Fruit fly (Drosophila melanogaster): ENCODE results near the gene tho2.

tho2 gene

dm6 chr2L:2177969-2178809 lies 33.2 kb upstream of the tho2 start, which contains the start of gene aop (continued):
- TF ChIP-seq CG8632 (GFP tag; optimal IDR thresholded peaks at IDR 0.05), result peak; percentile 25
- peak; percentile 58 for TF ChIP-seq Met (GFP tag; optimal IDR thresholded peaks at IDR 0.05)
- TF ChIP-seq Eip75B (GFP tag; optimal IDR thresholded peaks at IDR 0.05), result peak; percentile 59
- TF ChIP-seq net (GFP tag; optimal IDR thresholded peaks at IDR 0.05), result peak; percentile 58
- TF ChIP-seq pdm3 (GFP tag; optimal IDR thresholded peaks at IDR 0.05), result peak; percentile 28
- peak; percentile 69 for TF ChIP-seq Blimp-1 (GFP tag; optimal IDR thresholded peaks at IDR 0.05)
- TF ChIP-seq CG8119 (GFP tag; IDR thresholded peaks at IDR 0.05), result no peak
- TF ChIP-seq CG15336 (GFP tag; IDR thresholded peaks at IDR 0.05), result peak; percentile 48
- TF ChIP-seq CG16779 (tag; optimal IDR thresholded peaks at IDR 0.05), result peak; percentile 60
- TF ChIP-seq CG9139 (GFP tag; optimal IDR thresholded peaks at IDR 0.05), result peak; percentile 49
- TF ChIP-seq CG11762 (GFP tag; optimal IDR thresholded peaks at IDR 0.05; ENCODE audit: insufficient read depth), result no peak
- peak; percentile 40 for TF ChIP-seq CG6808 (GFP tag; optimal IDR thresholded peaks at IDR 0.05)
- TF ChIP-seq fd59A (GFP tag; optimal IDR thresholded peaks at IDR 0.05), result no peak
- peak; percentile 68 for TF ChIP-seq Eip78C (GFP tag)
- TF ChIP-seq svp (GFP tag), result peak; percentile 85
- peak; percentile 29 for TF ChIP-seq Ets96B (tag; optimal IDR thresholded peaks at IDR 0.05)
- TF ChIP-seq CG10669 (GFP tag; optimal IDR thresholded peaks at IDR 0.05), result no peak
- peak; percentile 1 for TF ChIP-seq lz (GFP tag; optimal IDR thresholded peaks at IDR 0.05)
- no peak for TF ChIP-seq CG8319 (GFP tag; optimal IDR thresholded peaks at IDR 0.05)
- TF ChIP-seq Gug (GFP tag; IDR thresholded peaks at IDR 0.05), result no peak
- no peak for TF ChIP-seq CG34406 (GFP tag; optimal IDR thresholded peaks at IDR 0.05)
- peak; percentile 38 for TF ChIP-seq Smox (GFP tag; optimal IDR thresholded peaks at IDR 0.05)
- peak; percentile 65 for TF ChIP-seq CG6163 (GFP tag; IDR thresholded peaks at IDR 0.05)
- TF ChIP-seq Hr4 (GFP tag; optimal IDR thresholded peaks at IDR 0.05), result no peak
- TF ChIP-seq fkh (GFP tag; optimal IDR thresholded peaks at IDR 0.05), result peak; percentile 70
- peak; percentile 21 for TF ChIP-seq CG1621 (tag; optimal IDR thresholded peaks at IDR 0.05)
- no peak for TF ChIP-seq OdsH (GFP tag; optimal IDR thresholded peaks at IDR 0.05)

dm6 chr2L:2177312-2177968 lies 32.5 kb upstream of the tho2 start:
- TF ChIP-seq Hr38 (GFP tag; optimal IDR thresholded peaks at IDR 0.05) (no peak), Blimp-1 (GFP tag; optimal IDR thresholded peaks at IDR 0.05) (no peak), CG34406 (GFP tag; optimal IDR thresholded peaks at IDR 0.05) (peak; percentile 59), spab (GFP tag; optimal IDR thresholded peaks at IDR 0.05) (peak; percentile 25), CG8632 (GFP tag; optimal IDR thresholded peaks at IDR 0.05) (peak; percentile 76), dsx (GFP tag; optimal IDR thresholded peaks at IDR 0.05; ENCODE audit: poor library complexity, severe bottlenecking) (peak; percentile 35), CG6854 (GFP tag; optimal IDR thresholded peaks at IDR 0.05) (no peak), CG11762 (GFP tag; optimal IDR thresholded peaks at IDR 0.05; ENCODE audit: insufficient read depth) (peak; percentile 75), CG10669 (GFP tag; optimal IDR thresholded peaks at IDR 0.05) (peak; percentile 59), topi (GFP tag; optimal IDR thresholded peaks at IDR 0.05) (peak; percentile 81), CG7368 (GFP tag; optimal IDR thresholded peaks at IDR 0.05) (peak; percentile 55), Lpt (GFP tag; optimal IDR thresholded peaks at IDR 0.05) (no peak), OdsH (GFP tag; optimal IDR thresholded peaks at IDR 0.05) (peak; percentile 63), Gug (GFP tag; IDR thresholded peaks at IDR 0.05) (no peak), CG3919 (GFP tag; optimal IDR thresholded peaks at IDR 0.05) (peak; percentile 71), Sox102F (GFP tag; optimal IDR thresholded peaks at IDR 0.05) (peak; percentile 79), CG31627 (GFP tag; optimal IDR thresholded peaks at IDR 0.05) (peak; percentile 78), vri (GFP tag; optimal IDR thresholded peaks at IDR 0.05) (peak; percentile 35), fd59A (GFP tag; optimal IDR thresholded peaks at IDR 0.05) (peak; percentile 23), Eip78C (GFP tag) (peak; percentile 92), CG6163 (GFP tag; IDR thresholded peaks at IDR 0.05) (peak; percentile 50; the same call in 2 of the 3 replicates), CG6792 (GFP tag; optimal IDR thresholded peaks at IDR 0.05) (peak; percentile 64), achi (GFP tag; optimal IDR thresholded peaks at IDR 0.05) (peak; percentile 70), CG9139 (GFP tag; optimal IDR thresholded peaks at IDR 0.05) (no peak), cyc (GFP tag; optimal IDR thresholded peaks at IDR 0.05) (peak; percentile 72), lz (GFP tag; optimal IDR thresholded peaks at IDR 0.05) (peak; percentile 83), dac (GFP tag; optimal IDR thresholded peaks at IDR 0.05) (no peak), CG8319 (GFP tag; optimal IDR thresholded peaks at IDR 0.05) (peak; percentile 66), salr (GFP tag; optimal IDR thresholded peaks at IDR 0.05) (peak in 1 of 2 experiments; percentile 54), Met (GFP tag; optimal IDR thresholded peaks at IDR 0.05) (peak; percentile 78), CG8119 (GFP tag; IDR thresholded peaks at IDR 0.05) (peak; percentile 15; the same call in 1 of the 3 replicates), pdm3 (GFP tag; optimal IDR thresholded peaks at IDR 0.05) (peak; percentile 78), fkh (GFP tag; optimal IDR thresholded peaks at IDR 0.05) (peak; percentile 61), Eip75B (GFP tag; optimal IDR thresholded peaks at IDR 0.05) (peak; percentile 63), ss (GFP tag; optimal IDR thresholded peaks at IDR 0.05) (no peak), Hr4 (GFP tag; optimal IDR thresholded peaks at IDR 0.05) (peak; percentile 60)

All from whole organism, prepupa.